Worm (Caenorhabditis elegans) whole organism, L1 larva: Measurements from ENCODE around the gene T16G1.3.

Source experiments
- C16A3.4 ChIP-seq: fragments of 150-350 bp; optimal IDR thresholded peaks from 2 replicates; lab custom pipeline; 2014; ENCODE audit warnings: missing biosample characterization, missing genetic modification characterization
- alr-1 ChIP-seq: fragments of 200-800 bp; sonication (Bioruptor generic); optimal IDR thresholded peaks from 2 replicates; lab custom pipeline; 2018; ENCODE audit warnings: borderline replicate concordance, mild to moderate bottlenecking, missing genetic modification characterization, missing compliant biosample characterization
- ceh-8 ChIP-seq: fragments of 200-800 bp; sonication (Bioruptor generic); optimal IDR thresholded peaks from 2 replicates; lab custom pipeline; 2018; ENCODE audit warnings: mild to moderate bottlenecking, missing genetic modification characterization, moderate library complexity, missing compliant biosample characterization
- ceh-82 ChIP-seq, 3 experiments: fragments of 150-350 bp in 1 of 3; sonication (generic microtip) in 2 of 3; optimal IDR thresholded peaks; 2 replicates each; lab custom pipeline; 2014 to 2017; ENCODE audit warnings: missing biosample characterization in 3 of 3, missing genetic modification characterization in 3 of 3
- dpl-1 ChIP-seq, 3 experiments: fragments of 150-350 bp in 2 of 3; sonication (generic microtip) in 1 of 3; optimal IDR thresholded peaks; 2 replicates each; lab custom pipeline; 2014 to 2017; ENCODE audit warnings: missing biosample characterization in 3 of 3, missing genetic modification characterization in 3 of 3, missing genetic modification reagents in 3 of 3
- efl-1 ChIP-seq, 4 experiments: fragments of 150-350 bp; optimal IDR thresholded peaks in 3 of 4; peaks in 1 of 4; 1 replicate in 1 of 4; 2 replicates in 3 of 4; lab custom pipeline; 2014; ENCODE audit warnings: missing biosample characterization in 2 of 4, missing genetic modification characterization in 2 of 4, missing genetic modification reagents in 2 of 4
- elt-2 ChIP-seq: sonication (generic microtip); optimal IDR thresholded peaks from 2 replicates; lab custom pipeline; 2016; ENCODE audit warnings: missing genetic modification characterization, mild to moderate bottlenecking, inconsistent platforms, missing compliant biosample characterization, missing genetic modification reagents
- elt-3 ChIP-seq, 6 experiments: fragments of 150-350 bp in 1 of 6; sonication (generic microtip); optimal IDR thresholded peaks; 2 replicates each; lab custom pipeline; 2017 to 2018; ENCODE audit warnings: missing biosample characterization in 6 of 6, missing genetic modification characterization in 6 of 6, inconsistent platforms in 1 of 6
- grh-1 ChIP-seq: fragments of 200-800 bp; sonication (Bioruptor generic); IDR thresholded peaks from 2 replicates; pipeline ENCODE4 v1.3.6; 2022; ENCODE audit warnings: missing genetic modification reagents, missing genetic modification characterization, missing compliant biosample characterization
- hlh-4 ChIP-seq: sonication (generic microtip); optimal IDR thresholded peaks from 2 replicates; lab custom pipeline; 2016; ENCODE audit warnings: mild to moderate bottlenecking, missing genetic modification characterization, missing compliant biosample characterization
- hpl-2 ChIP-seq: fragments of 150-350 bp; optimal IDR thresholded peaks from 2 replicates; lab custom pipeline; 2014; ENCODE audit warnings: missing biosample characterization, missing genetic modification reagents, missing genetic modification characterization
- irx-1 ChIP-seq: sonication (generic microtip); optimal IDR thresholded peaks from 2 replicates; lab custom pipeline; 2016; ENCODE audit warnings: missing genetic modification characterization, missing compliant biosample characterization
- jun-1 ChIP-seq: fragments of 150-350 bp; optimal IDR thresholded peaks from 2 replicates; lab custom pipeline; 2014; ENCODE audit warnings: missing biosample characterization, missing genetic modification reagents, missing genetic modification characterization
- lin-13 ChIP-seq: fragments of 150-350 bp; optimal IDR thresholded peaks from 2 replicates; lab custom pipeline; 2014; ENCODE audit warnings: missing biosample characterization, missing genetic modification reagents, missing genetic modification characterization
- lin-35 ChIP-seq, 2 experiments: fragments of 150-350 bp; optimal IDR thresholded peaks; 2 replicates each; lab custom pipeline; 2014; ENCODE audit warnings: missing biosample characterization in 2 of 2, missing genetic modification characterization in 2 of 2, missing genetic modification reagents in 2 of 2
- mdl-1 ChIP-seq, 2 experiments: fragments of 150-350 bp; optimal IDR thresholded peaks; 2 replicates each; lab custom pipeline; 2014 to 2017; ENCODE audit warnings: missing biosample characterization in 2 of 2, missing genetic modification characterization in 2 of 2, inconsistent platforms in 1 of 2
- mep-1 ChIP-seq: fragments of 150-350 bp; optimal IDR thresholded peaks from 2 replicates; lab custom pipeline; 2014; ENCODE audit warnings: missing biosample characterization, missing genetic modification characterization
- nhr-20 ChIP-seq: sonication (generic microtip); optimal IDR thresholded peaks from 2 replicates; lab custom pipeline; 2016; ENCODE audit warnings: mild to moderate bottlenecking, missing genetic modification characterization, missing compliant biosample characterization
- nhr-28 ChIP-seq: fragments of 150-350 bp; optimal IDR thresholded peaks from 2 replicates; lab custom pipeline; 2014; ENCODE audit warnings: missing biosample characterization, missing genetic modification characterization
- nhr-47 ChIP-seq: sonication (generic microtip); optimal IDR thresholded peaks from 2 replicates; lab custom pipeline; 2016; ENCODE audit warnings: mild to moderate bottlenecking, missing genetic modification characterization, moderate library complexity, missing compliant biosample characterization
- nhr-76 ChIP-seq: sonication (generic microtip); optimal IDR thresholded peaks from 2 replicates; lab custom pipeline; 2017; ENCODE audit warnings: missing biosample characterization, missing genetic modification characterization
- nhr-85 ChIP-seq: sonication (generic microtip); peaks from one replicate; lab custom pipeline; 2016; ENCODE audit warnings: missing genetic modification characterization, inconsistent platforms, missing compliant biosample characterization
- pax-3 ChIP-seq: fragments of 200-800 bp; sonication (Bioruptor generic); optimal IDR thresholded peaks from 2 replicates; lab custom pipeline; 2018; ENCODE audit warnings: mild to moderate bottlenecking, missing genetic modification characterization, moderate library complexity, missing compliant biosample characterization
- pqm-1 ChIP-seq: sonication (generic microtip); optimal IDR thresholded peaks from 3 replicates; lab custom pipeline; 2017; ENCODE audit warnings: missing biosample characterization, missing genetic modification characterization
- sup-37 ChIP-seq: fragments of 200-800 bp; sonication (Bioruptor generic); optimal IDR thresholded peaks from 2 replicates; lab custom pipeline; 2018; ENCODE audit warnings: mild to moderate bottlenecking, missing genetic modification characterization, missing compliant biosample characterization
- swsn-7 ChIP-seq: sonication (generic microtip); optimal IDR thresholded peaks from 2 replicates; lab custom pipeline; 2016; ENCODE audit warnings: missing genetic modification characterization, missing compliant biosample characterization
- tbx-2 ChIP-seq: sonication (generic microtip); optimal IDR thresholded peaks from 2 replicates; lab custom pipeline; 2016; ENCODE audit warnings: missing genetic modification characterization, missing compliant biosample characterization
- tlp-1 ChIP-seq: fragments of 150-350 bp; optimal IDR thresholded peaks from 2 replicates; lab custom pipeline; 2014; ENCODE audit warnings: missing biosample characterization, missing genetic modification characterization
- unc-130 ChIP-seq: fragments of 150-350 bp; optimal IDR thresholded peaks from 2 replicates; lab custom pipeline; 2017; ENCODE audit warnings: missing biosample characterization, missing genetic modification characterization, inconsistent platforms
- unc-62 ChIP-seq: fragments of 150-350 bp; optimal IDR thresholded peaks from 2 replicates; lab custom pipeline; 2014; ENCODE audit warnings: missing biosample characterization, missing genetic modification reagents, missing genetic modification characterization
- zip-4 ChIP-seq: fragments of 200-800 bp; sonication (Bioruptor generic); optimal IDR thresholded peaks from 2 replicates; lab custom pipeline; 2018; ENCODE audit warnings: mild to moderate bottlenecking, missing genetic modification characterization, moderate library complexity, missing compliant biosample characterization
- ztf-4 ChIP-seq: fragments of 150-350 bp; optimal IDR thresholded peaks from 2 replicates; lab custom pipeline; 2014; ENCODE audit warnings: missing biosample characterization, missing genetic modification characterization

Gene T16G1.3

ce11 chrV:12922308-12922707, 21.8 kb downstream of the T16G1.3 start, which contains the start of gene dhrs-4:
Gene dhrs-4, plus strand, starts transcription at chrV:12922608.
- TF ChIP-seq tbx-2, result no peak
- peak; percentile 14 for TF ChIP-seq nhr-20 (tag; lab: Kevin White, UChicago)
- TF ChIP-seq unc-130 (tag; lab: Kevin White, UChicago), result no peak
- no peak for TF ChIP-seq zip-4 (GFP tag; lab: Kevin White, UChicago)
- no peak for TF ChIP-seq hpl-2

ce11 chrV:12921680-12922079, 22.4 kb downstream of the T16G1.3 start:
- TF ChIP-seq tlp-1 (tag; lab: Kevin White, UChicago) (no peak), alr-1 (tag; lab: Kevin White, UChicago) (no peak), mdl-1 (tag; optimal IDR thresholded peaks at IDR 0.05; lab: Kevin White, UChicago) (no peak), nhr-85 (tag; lab: Kevin White, UChicago) (no peak), C16A3.4 (tag; lab: Kevin White, UChicago) (no peak), pax-3 (tag; lab: Kevin White, UChicago) (peak; percentile 15), ztf-4 (tag; lab: Kevin White, UChicago) (no peak), mep-1 (tag; lab: Kevin White, UChicago) (no peak), pqm-1 (tag; lab: Kevin White, UChicago) (no peak), zip-4 (GFP tag; lab: Kevin White, UChicago) (no peak), dpl-1 (GFP tag; optimal IDR thresholded peaks at IDR 0.05; lab: Kevin White, UChicago) (no peak), nhr-20 (tag; lab: Kevin White, UChicago) (peak; percentile 15), lin-13 (GFP tag; lab: Kevin White, UChicago) (no peak), lin-35 (GFP tag; optimal IDR thresholded peaks at IDR 0.05; lab: Kevin White, UChicago) (peak in 1 of 2 experiments; percentile 26), irx-1 (tag; lab: Kevin White, UChicago) (no peak), elt-2 (tag; lab: Kevin White, UChicago) (peak; percentile 74)

ce11 chrV:12919705-12920104, 24.4 kb downstream of the T16G1.3 start, which contains the start of gene lipl-1:
Gene lipl-1, plus strand, starts transcription at chrV:12919986.
- TF ChIP-seq nhr-47 (tag; lab: Kevin White, UChicago) (no peak), nhr-76 (tag; lab: Kevin White, UChicago) (no peak), jun-1 (tag; lab: Kevin White, UChicago) (no peak), hlh-4 (tag; lab: Kevin White, UChicago) (no peak), ceh-82 (tag; optimal IDR thresholded peaks at IDR 0.05; lab: Kevin White, UChicago) (no peak), grh-1 (no peak), nhr-28 (tag; lab: Kevin White, UChicago) (no peak), ceh-8 (GFP tag; lab: Kevin White, UChicago) (no peak), sup-37 (no peak)

ce11 chrV:12909544-12910157, 34.5 kb downstream of the T16G1.3 start, which contains the start of gene nid-1:
Gene nid-1, plus strand, starts transcription at chrV:12910107.
- TF ChIP-seq unc-62 (GFP tag; lab: Kevin White, UChicago), result no peak
- peak; percentile 66 for TF ChIP-seq elt-2 (tag; lab: Kevin White, UChicago)
- TF ChIP-seq efl-1 (optimal IDR thresholded peaks at IDR 0.05; lab: Kevin White, UChicago), result no peak
- peak in 1 of 2 experiments; percentile 77 for TF ChIP-seq efl-1 (GFP tag; optimal IDR thresholded peaks at IDR 0.05 in 1 of 2; lab: Kevin White, UChicago)

ce11 chrV:12908614-12909013, 35.5 kb downstream of the T16G1.3 start:
- TF ChIP-seq swsn-7 (tag; lab: Kevin White, UChicago) (no peak), elt-3 (tag; optimal IDR thresholded peaks at IDR 0.05; lab: Kevin White, UChicago) (no peak), sup-37 (no peak), irx-1 (tag; lab: Kevin White, UChicago) (no peak), nhr-28 (tag; lab: Kevin White, UChicago) (no peak)
- TF ChIP-seq, all 84 proteins: peak for 0
